Fruit fly (Drosophila melanogaster) whole organism, embryonic: Measurements from ENCODE around the gene sac.
A peak's percentile ranks its signal among the peaks of the same experiment; 100 is the strongest.

Experiments used
- ATbp ChIP-seq: fragments of 200-800 bp; sonication (Bioruptor generic); optimal IDR thresholded peaks from 2 replicates; lab custom pipeline; 2017; ENCODE audit warnings: missing biosample characterization, mild to moderate bottlenecking, missing genetic modification characterization, missing genetic modification reagents
- Atf6 ChIP-seq: fragments of 200-800 bp; sonication (Bioruptor generic); IDR thresholded peaks from 2 replicates; pipeline ENCODE4 v1.3.6; 2022; ENCODE audit warnings: missing biosample characterization, missing genetic modification characterization
- Bdp1 ChIP-seq: fragments of 200-800 bp; sonication (Bioruptor generic); optimal IDR thresholded peaks from 3 replicates; lab custom pipeline; 2016; ENCODE audit warnings: missing biosample characterization, missing genetic modification characterization
- Blimp-1 ChIP-seq: fragments of 200-800 bp; sonication (Bioruptor generic); optimal IDR thresholded peaks from 3 replicates; lab custom pipeline; 2018; ENCODE audit warnings: missing biosample characterization, missing genetic modification characterization, mild to moderate bottlenecking, moderate library complexity, missing genetic modification reagents
- CG12236 ChIP-seq: fragments of 200-800 bp; sonication (Bioruptor generic); optimal IDR thresholded peaks from 2 replicates; lab custom pipeline; 2016; ENCODE audit warnings: missing biosample characterization, missing genetic modification characterization
- CG12299 ChIP-seq: fragments of 200-800 bp; sonication (Bioruptor generic); optimal IDR thresholded peaks from 2 replicates; lab custom pipeline; 2018; ENCODE audit warnings: missing biosample characterization, mild to moderate bottlenecking, missing genetic modification characterization
- CG13123 ChIP-seq: fragments of 200-800 bp; sonication (Bioruptor generic); optimal IDR thresholded peaks from 2 replicates; lab custom pipeline; 2016; ENCODE audit warnings: missing biosample characterization, missing genetic modification characterization
- CG13775 ChIP-seq: fragments of 200-800 bp; sonication (Bioruptor generic); optimal IDR thresholded peaks from 3 replicates; lab custom pipeline; 2017; ENCODE audit warnings: missing biosample characterization, mild to moderate bottlenecking, missing genetic modification characterization
- CG14014 ChIP-seq: fragments of 200-800 bp; sonication (Bioruptor generic); IDR thresholded peaks from 2 replicates; pipeline ENCODE4 v1.3.6; 2022; ENCODE audit warnings: missing biosample characterization, missing genetic modification characterization
- CG14050 ChIP-seq: fragments of 200-800 bp; sonication (Bioruptor generic); IDR thresholded peaks from 3 replicates; pipeline ENCODE4 v1.3.6; 2022; ENCODE audit warnings: missing biosample characterization, missing genetic modification characterization
- CG14860 ChIP-seq: fragments of 200-800 bp; sonication (Bioruptor generic); IDR thresholded peaks from 3 replicates; pipeline ENCODE4 v1.3.6; 2022; ENCODE audit warnings: missing biosample characterization, missing genetic modification characterization; ENCODE audit not compliant: partially characterized antibody
- CG15696 ChIP-seq: fragments of 200-800 bp; sonication (Bioruptor generic); optimal IDR thresholded peaks from 2 replicates; lab custom pipeline; 2019; ENCODE audit warnings: missing biosample characterization, mild to moderate bottlenecking, missing genetic modification characterization, moderate library complexity
- CG17186 ChIP-seq: fragments of 200-800 bp; sonication (Bioruptor generic); optimal IDR thresholded peaks from 3 replicates; lab custom pipeline; 2017; ENCODE audit warnings: missing biosample characterization, missing genetic modification reagents, missing genetic modification characterization
- CG17829 ChIP-seq: fragments of 200-800 bp; optimal IDR thresholded peaks from 2 replicates; lab custom pipeline; 2019; ENCODE audit warnings: missing biosample characterization, mild to moderate bottlenecking, missing genetic modification characterization, moderate library complexity
- CG3163 ChIP-seq: fragments of 200-800 bp; sonication (Bioruptor generic); optimal IDR thresholded peaks from 3 replicates; lab custom pipeline; 2016; ENCODE audit warnings: missing biosample characterization, missing genetic modification characterization
- CG3281 ChIP-seq: fragments of 200-800 bp; sonication (Bioruptor generic); optimal IDR thresholded peaks from 3 replicates; lab custom pipeline; 2017; ENCODE audit warnings: missing biosample characterization, mild to moderate bottlenecking, missing genetic modification characterization
- CG7839 ChIP-seq: fragments of 200-800 bp; sonication (Bioruptor generic); optimal IDR thresholded peaks from 3 replicates; lab custom pipeline; 2018; ENCODE audit warnings: missing biosample characterization, mild to moderate bottlenecking, missing genetic modification characterization, moderate library complexity
- CG8359 ChIP-seq: fragments of 200-800 bp; sonication (Bioruptor generic); optimal IDR thresholded peaks from 2 replicates; lab custom pipeline; 2017; ENCODE audit warnings: missing biosample characterization, mild to moderate bottlenecking, missing genetic modification characterization, borderline replicate concordance
- CG8924 ChIP-seq: fragments of 200-800 bp; optimal IDR thresholded peaks from 3 replicates; lab custom pipeline; 2019; ENCODE audit warnings: missing biosample characterization, mild to moderate bottlenecking, missing genetic modification characterization, moderate library complexity
- CG9437 ChIP-seq: fragments of 200-800 bp; sonication (Bioruptor generic); optimal IDR thresholded peaks from 2 replicates; lab custom pipeline; 2018; ENCODE audit warnings: missing biosample characterization, mild to moderate bottlenecking, missing genetic modification characterization
- CG9797 ChIP-seq: fragments of 200-800 bp; sonication (Bioruptor generic); optimal IDR thresholded peaks from 3 replicates; lab custom pipeline; 2018; ENCODE audit warnings: missing biosample characterization, mild to moderate bottlenecking, missing genetic modification characterization
- CoRest ChIP-seq: fragments of 200-800 bp; sonication (Bioruptor generic); optimal IDR thresholded peaks from 3 replicates; lab custom pipeline; 2018; ENCODE audit warnings: missing biosample characterization, mild to moderate bottlenecking, missing genetic modification characterization, moderate library complexity
- Dad ChIP-seq: fragments of 200-800 bp; sonication (Bioruptor generic); optimal IDR thresholded peaks from 3 replicates; lab custom pipeline; 2016; ENCODE audit warnings: missing biosample characterization, missing genetic modification characterization
- Dbx ChIP-seq: fragments of 200-800 bp; sonication (Bioruptor generic); IDR thresholded peaks from 3 replicates; pipeline ENCODE4 v1.3.6; 2022; ENCODE audit warnings: missing biosample characterization, missing genetic modification characterization
- Dp ChIP-seq: fragments of 200-800 bp; sonication (Bioruptor generic); optimal IDR thresholded peaks from 2 replicates; lab custom pipeline; 2018; ENCODE audit warnings: missing biosample characterization, mild to moderate bottlenecking, missing genetic modification characterization, moderate library complexity
- Ets97D ChIP-seq: fragments of 200-800 bp; sonication (Bioruptor generic); optimal IDR thresholded peaks from 3 replicates; lab custom pipeline; 2016; ENCODE audit warnings: missing biosample characterization, missing genetic modification characterization
- Fer2 ChIP-seq: fragments of 200-800 bp; sonication (Bioruptor generic); optimal IDR thresholded peaks from 2 replicates; lab custom pipeline; 2018; ENCODE audit warnings: missing biosample characterization, mild to moderate bottlenecking, missing genetic modification characterization, moderate library complexity
- H15 ChIP-seq: fragments of 200-800 bp; sonication (Bioruptor generic); IDR thresholded peaks from 3 replicates; pipeline ENCODE4 v1.3.6; 2022; ENCODE audit warnings: missing biosample characterization, missing genetic modification characterization
- NFAT ChIP-seq: fragments of 200-800 bp; sonication (Bioruptor generic); IDR thresholded peaks from 2 replicates; pipeline ENCODE4 v1.3.6; 2022; ENCODE audit warnings: missing biosample characterization, missing genetic modification characterization
- Rfx ChIP-seq: fragments of 200-800 bp; sonication (Bioruptor generic); IDR thresholded peaks from 2 replicates; pipeline ENCODE4 v1.3.6; 2022; ENCODE audit warnings: missing biosample characterization, missing genetic modification characterization
- Side ChIP-seq: fragments of 200-800 bp; sonication (Bioruptor generic); optimal IDR thresholded peaks from 2 replicates; lab custom pipeline; 2016; ENCODE audit warnings: missing biosample characterization, missing genetic modification characterization
- Taf1 ChIP-seq: fragments of 200-800 bp; sonication (Bioruptor generic); IDR thresholded peaks from 2 replicates; pipeline ENCODE4 v1.3.6; 2022; ENCODE audit warnings: missing biosample characterization, missing genetic modification characterization
- aop ChIP-seq: fragments of 200-800 bp; sonication (Bioruptor generic); IDR thresholded peaks from 2 replicates; pipeline ENCODE4 v1.3.6; 2022; ENCODE audit warnings: missing biosample characterization, missing genetic modification characterization
- bab2 ChIP-seq: fragments of 200-800 bp; sonication (Bioruptor generic); optimal IDR thresholded peaks from 2 replicates; lab custom pipeline; 2016; ENCODE audit warnings: missing biosample characterization, missing genetic modification characterization
- bigmax ChIP-seq: fragments of 200-800 bp; sonication (Bioruptor generic); optimal IDR thresholded peaks from 2 replicates; lab custom pipeline; 2018; ENCODE audit warnings: missing biosample characterization, mild to moderate bottlenecking, missing genetic modification characterization
- bsh ChIP-seq, 2 experiments: fragments of 200-800 bp; sonication (Bioruptor generic); optimal IDR thresholded peaks; 2 replicates each; lab custom pipeline; 2017 to 2018; ENCODE audit warnings: mild to moderate bottlenecking in 2 of 2, missing biosample characterization in 2 of 2, missing genetic modification characterization in 2 of 2, moderate library complexity in 1 of 2
- chif ChIP-seq, 2 experiments: fragments of 200-800 bp; sonication (Bioruptor generic); optimal IDR thresholded peaks; 3 replicates each; lab custom pipeline; 2016; ENCODE audit warnings: missing biosample characterization in 2 of 2, missing genetic modification characterization in 2 of 2
- crc ChIP-seq: fragments of 200-800 bp; sonication (Bioruptor generic); optimal IDR thresholded peaks from 2 replicates; lab custom pipeline; 2016; ENCODE audit warnings: missing biosample characterization, missing genetic modification characterization
- crp ChIP-seq, 2 experiments: fragments of 200-800 bp; sonication (Bioruptor generic); optimal IDR thresholded peaks; 2 replicates in 1 of 2; 3 replicates in 1 of 2; lab custom pipeline; 2017; ENCODE audit warnings: missing biosample characterization in 2 of 2, missing genetic modification characterization in 2 of 2, mild to moderate bottlenecking in 1 of 2, moderate library complexity in 1 of 2
- dan ChIP-seq: fragments of 200-800 bp; sonication (Bioruptor generic); IDR thresholded peaks from 2 replicates; pipeline ENCODE4 v1.3.6; 2022; ENCODE audit warnings: missing biosample characterization, missing genetic modification characterization
- en ChIP-seq: fragments of 200-800 bp; sonication (Bioruptor generic); optimal IDR thresholded peaks from 2 replicates; lab custom pipeline; 2016; ENCODE audit warnings: missing biosample characterization, missing genetic modification characterization
- gsb ChIP-seq: fragments of 200-800 bp; sonication (Bioruptor generic); IDR thresholded peaks from 2 replicates; pipeline ENCODE4 v1.3.6; 2022; ENCODE audit warnings: missing biosample characterization, missing genetic modification characterization
- kah ChIP-seq: fragments of 200-800 bp; sonication (Bioruptor generic); optimal IDR thresholded peaks from 2 replicates; lab custom pipeline; 2018; ENCODE audit warnings: missing biosample characterization, mild to moderate bottlenecking, missing genetic modification characterization
- psq ChIP-seq: fragments of 200-800 bp; sonication (Bioruptor generic); optimal IDR thresholded peaks from 2 replicates; lab custom pipeline; 2017; ENCODE audit warnings: missing biosample characterization, missing genetic modification characterization
- sob ChIP-seq: fragments of 200-800 bp; sonication (Bioruptor generic); IDR thresholded peaks from 2 replicates; pipeline ENCODE4 v1.3.6; 2022; ENCODE audit warnings: missing biosample characterization, missing genetic modification characterization
- sqz ChIP-seq: fragments of 200-800 bp; sonication (Bioruptor generic); optimal IDR thresholded peaks from 3 replicates; lab custom pipeline; 2018; ENCODE audit warnings: missing biosample characterization, mild to moderate bottlenecking, missing genetic modification characterization
- tll ChIP-seq, 2 experiments: fragments of 200-800 bp in 1 of 2; fragments of >200 bp in 1 of 2; sonication (Bioruptor generic) in 1 of 2; optimal IDR thresholded peaks; 2 replicates each; lab custom pipeline; 2017 to 2019; ENCODE audit warnings: missing biosample characterization in 2 of 2, missing genetic modification characterization in 2 of 2, mild to moderate bottlenecking in 1 of 2, moderate library complexity in 1 of 2
- twi ChIP-seq: fragments of 200-800 bp; optimal IDR thresholded peaks from 2 replicates; lab custom pipeline; 2019; ENCODE audit warnings: missing biosample characterization, mild to moderate bottlenecking, missing genetic modification characterization, moderate library complexity
- vvl ChIP-seq: fragments of 200-800 bp; sonication (Bioruptor generic); IDR thresholded peaks from 2 replicates; pipeline ENCODE4 v1.3.6; 2022; ENCODE audit warnings: missing biosample characterization, missing genetic modification characterization
- wek ChIP-seq: fragments of 200-800 bp; sonication (Bioruptor generic); optimal IDR thresholded peaks from 3 replicates; lab custom pipeline; 2018; ENCODE audit warnings: missing biosample characterization, mild to moderate bottlenecking, missing genetic modification characterization, moderate library complexity

The sac gene

dm6 chr3R:4437113-4437512 lies 43.5 kb upstream of the sac start, which contains the start of the genes Lipt2 and CG14650 (continued):
- TF ChIP-seq CG13123 = peak; percentile 46
- peak; percentile 36 to 55 for TF ChIP-seq chif (GFP tag; optimal IDR thresholded peaks at IDR 0.05; lab: Kevin White, UChicago)
- TF ChIP-seq bab2 (GFP tag; lab: Kevin White, UChicago) = peak; percentile 58
- TF ChIP-seq CG7839 = peak; percentile 47
- no peak for TF ChIP-seq Fer2 (tag; lab: Kevin White, UChicago)
- peak; percentile 66 for TF ChIP-seq CG17829
- TF ChIP-seq Taf1 = no peak
- peak in 1 of 2 experiments; percentile 37 for TF ChIP-seq crp (GFP tag; optimal IDR thresholded peaks at IDR 0.05; lab: Kevin White, UChicago)
- TF ChIP-seq CG8924 (tag; lab: Kevin White, UChicago) = peak; percentile 74
- peak in 1 of 2 experiments; percentile 58 for TF ChIP-seq tll (GFP tag; optimal IDR thresholded peaks at IDR 0.05; lab: Kevin White, UChicago)
- no peak for TF ChIP-seq CG14050 (GFP tag; lab: Robert Waterston, UW)
- TF ChIP-seq CG14014 (GFP tag; lab: Robert Waterston, UW) = peak; percentile 26; the same call in 1 of the 2 replicates
- peak; percentile 79 for TF ChIP-seq CG3163 (GFP tag; lab: Kevin White, UChicago)
- peak; percentile 90 for TF ChIP-seq CG3281 (GFP tag; lab: Kevin White, UChicago)
- TF ChIP-seq wek (GFP tag; lab: Kevin White, UChicago) = no peak
- no peak for TF ChIP-seq dan (GFP tag; lab: Robert Waterston, UW)
- no peak for TF ChIP-seq psq (GFP tag; lab: Kevin White, UChicago)
- no peak for TF ChIP-seq CoRest
- no peak for TF ChIP-seq H15 (GFP tag; lab: Robert Waterston, UW)
- peak; percentile 52 for TF ChIP-seq CG17186 (GFP tag; lab: Kevin White, UChicago)
- no peak for TF ChIP-seq CG14860 (GFP tag; lab: Robert Waterston, UW)
- TF ChIP-seq aop (GFP tag; lab: Robert Waterston, UW) = no peak
- TF ChIP-seq CG13775 (GFP tag; lab: Kevin White, UChicago) = peak; percentile 66
- TF ChIP-seq twi (tag; lab: Kevin White, UChicago) = peak; percentile 22
- TF ChIP-seq NFAT (GFP tag; lab: Robert Waterston, UW) = peak; percentile 49; the same call in 1 of the 2 replicates
- TF ChIP-seq CG8359 (GFP tag; lab: Kevin White, UChicago) = no peak
- peak; percentile 23 for TF ChIP-seq CG12236
- peak; percentile 62 for TF ChIP-seq Dp (GFP tag; lab: Kevin White, UChicago)
- peak; percentile 59 for TF ChIP-seq Side (GFP tag; lab: Kevin White, UChicago)
- TF ChIP-seq CG9797 = peak; percentile 59
- peak; percentile 38 for TF ChIP-seq Bdp1
- no peak; the same call in 1 of the 2 replicates for TF ChIP-seq Atf6 (GFP tag; lab: Robert Waterston, UW)
- TF ChIP-seq ATbp = no peak
- peak; percentile 78 for TF ChIP-seq Ets97D (GFP tag; lab: Kevin White, UChicago)
- TF ChIP-seq en (GFP tag; lab: Kevin White, UChicago) = peak; percentile 46
- TF ChIP-seq bsh (GFP tag; optimal IDR thresholded peaks at IDR 0.05; lab: Kevin White, UChicago) = peak in 1 of 2 experiments; percentile 58
- no peak for TF ChIP-seq gsb
- TF ChIP-seq Dad (GFP tag; lab: Kevin White, UChicago) = peak; percentile 48
- TF ChIP-seq CG12299 (tag; lab: Kevin White, UChicago) = peak; percentile 62
- TF ChIP-seq sob (GFP tag; lab: Robert Waterston, UW) = 0 out of 2 replicates have a peak, but pooled peaks have one; percentile 45
- TF ChIP-seq bigmax (GFP tag; lab: Kevin White, UChicago) = peak; percentile 45
- no peak for TF ChIP-seq sqz (GFP tag; lab: Kevin White, UChicago)
- 0 out of 3 replicates have a peak, but pooled peaks have one; percentile 19 for TF ChIP-seq Dbx (GFP tag; lab: Robert Waterston, UW)
- TF ChIP-seq Rfx (GFP tag; lab: Robert Waterston, UW) = peak; percentile 66
- TF ChIP-seq crc (GFP tag; lab: Kevin White, UChicago) = peak; percentile 38
- TF ChIP-seq Blimp-1 (GFP tag; lab: Kevin White, UChicago) = no peak
- peak; percentile 52 for TF ChIP-seq CG15696 (tag; lab: Kevin White, UChicago)
- TF ChIP-seq CG9437 (GFP tag; lab: Kevin White, UChicago) = peak; percentile 54
- TF ChIP-seq vvl = peak; percentile 63
- no peak for TF ChIP-seq kah
